Fruit fly (Drosophila melanogaster) whole organism, prepupa: ENCODE results near the gene CG14515.
A peak's percentile ranks its signal among the peaks of the same experiment; 100 is the strongest.

ENCODE experiments used
- Blimp-1 ChIP-seq: fragments of 200-800 bp; sonication (Bioruptor generic); optimal IDR thresholded peaks from 3 replicates; lab custom pipeline; 2017; ENCODE audit warnings: missing biosample characterization, missing genetic modification characterization, mild to moderate bottlenecking, moderate library complexity, missing genetic modification reagents
- CG10669 ChIP-seq: fragments of 200-800 bp; sonication (Bioruptor generic); optimal IDR thresholded peaks from 3 replicates; lab custom pipeline; 2018; ENCODE audit warnings: missing biosample characterization, mild to moderate bottlenecking, missing genetic modification characterization, moderate library complexity
- CG15336 ChIP-seq: fragments of 200-800 bp; sonication (Bioruptor generic); IDR thresholded peaks from 2 replicates; pipeline ENCODE4 v1.3.6; 2022; ENCODE audit warnings: missing biosample characterization, missing genetic modification characterization
- CG32006 ChIP-seq: fragments of 200-800 bp; sonication (Bioruptor generic); optimal IDR thresholded peaks from 3 replicates; lab custom pipeline; 2017; ENCODE audit warnings: missing biosample characterization, mild to moderate bottlenecking, missing genetic modification characterization
- CG34406 ChIP-seq: fragments of 200-800 bp; sonication (Bioruptor generic); optimal IDR thresholded peaks from 3 replicates; lab custom pipeline; 2016; ENCODE audit warnings: missing biosample characterization, missing genetic modification characterization
- CG6163 ChIP-seq: fragments of 200-800 bp; sonication (Bioruptor generic); IDR thresholded peaks from 3 replicates; pipeline ENCODE4 v1.3.6; 2022; ENCODE audit warnings: missing biosample characterization, missing genetic modification characterization
- CG6276 ChIP-seq: fragments of 200-800 bp; sonication (Bioruptor generic); optimal IDR thresholded peaks from 2 replicates; lab custom pipeline; 2017; ENCODE audit warnings: missing biosample characterization, mild to moderate bottlenecking, missing genetic modification characterization
- CG6792 ChIP-seq: fragments of 200-800 bp; sonication (Bioruptor generic); optimal IDR thresholded peaks from 3 replicates; lab custom pipeline; 2016; ENCODE audit warnings: missing biosample characterization, missing genetic modification characterization
- CG7368 ChIP-seq: fragments of 200-800 bp; sonication (Bioruptor generic); optimal IDR thresholded peaks from 3 replicates; lab custom pipeline; 2016; ENCODE audit warnings: missing biosample characterization, missing genetic modification characterization
- CG8119 ChIP-seq: fragments of 200-800 bp; sonication (Bioruptor generic); IDR thresholded peaks from 3 replicates; pipeline ENCODE4 v1.3.6; 2022; ENCODE audit warnings: missing biosample characterization, missing genetic modification characterization
- CG8632 ChIP-seq: fragments of 200-800 bp; sonication (Bioruptor generic); optimal IDR thresholded peaks from 3 replicates; lab custom pipeline; 2016; ENCODE audit warnings: missing biosample characterization, missing genetic modification characterization
- Eip75B ChIP-seq: fragments of 200-800 bp; sonication (Bioruptor generic); optimal IDR thresholded peaks from 3 replicates; lab custom pipeline; 2016; ENCODE audit warnings: missing biosample characterization, missing genetic modification characterization
- Eip78C ChIP-seq: fragments of 200-800 bp; sonication (Bioruptor generic); peaks from one replicate; lab custom pipeline; 2016; ENCODE audit warnings: missing biosample characterization, missing genetic modification characterization
- Hr38 ChIP-seq: sonication (Bioruptor generic); optimal IDR thresholded peaks from 2 replicates; lab custom pipeline; 2016; ENCODE audit warnings: missing biosample characterization, missing genetic modification characterization
- Hr39 ChIP-seq: fragments of 200-800 bp; sonication (Bioruptor generic); optimal IDR thresholded peaks from 2 replicates; lab custom pipeline; 2016; ENCODE audit warnings: missing biosample characterization, missing genetic modification characterization
- Met ChIP-seq: fragments of 200-800 bp; sonication (Bioruptor generic); optimal IDR thresholded peaks from 3 replicates; lab custom pipeline; 2016; ENCODE audit warnings: missing biosample characterization, missing genetic modification characterization
- OdsH ChIP-seq: fragments of 200-800 bp; sonication (Bioruptor generic); optimal IDR thresholded peaks from 3 replicates; lab custom pipeline; 2016; ENCODE audit warnings: missing biosample characterization, missing genetic modification characterization
- Sox15 ChIP-seq: fragments of 200-800 bp; sonication (Bioruptor generic); optimal IDR thresholded peaks from 3 replicates; lab custom pipeline; 2016; ENCODE audit warnings: missing biosample characterization, missing genetic modification characterization
- cyc ChIP-seq: fragments of 200-800 bp; sonication (Bioruptor generic); optimal IDR thresholded peaks from 3 replicates; lab custom pipeline; 2016; ENCODE audit warnings: missing biosample characterization, missing genetic modification characterization
- eg ChIP-seq: fragments of 200-800 bp; sonication (Bioruptor generic); IDR thresholded peaks from 3 replicates; pipeline ENCODE4 v1.3.6; 2022; ENCODE audit warnings: missing biosample characterization, missing genetic modification characterization
- esn ChIP-seq: fragments of 200-800 bp; sonication (Bioruptor generic); optimal IDR thresholded peaks from 2 replicates; lab custom pipeline; 2016; ENCODE audit warnings: missing biosample characterization, mild to moderate bottlenecking, missing genetic modification characterization, moderate library complexity
- fd59A ChIP-seq: fragments of 200-800 bp; sonication (Bioruptor generic); optimal IDR thresholded peaks from 2 replicates; lab custom pipeline; 2017; ENCODE audit warnings: missing biosample characterization, mild to moderate bottlenecking, missing genetic modification characterization, missing genetic modification reagents
- fd85E ChIP-seq: fragments of 200-800 bp; sonication (Bioruptor generic); optimal IDR thresholded peaks from 3 replicates; lab custom pipeline; 2016; ENCODE audit warnings: missing biosample characterization, missing genetic modification characterization
- fkh ChIP-seq: fragments of 200-800 bp; sonication (Bioruptor generic); optimal IDR thresholded peaks from 3 replicates; lab custom pipeline; 2017; ENCODE audit warnings: missing biosample characterization, mild to moderate bottlenecking, missing genetic modification characterization, moderate library complexity
- lz ChIP-seq: fragments of 200-800 bp; sonication (Bioruptor generic); optimal IDR thresholded peaks from 3 replicates; lab custom pipeline; 2016; ENCODE audit warnings: missing biosample characterization, missing genetic modification characterization
- salr ChIP-seq, 2 experiments: fragments of 200-800 bp; sonication (Bioruptor generic); optimal IDR thresholded peaks; 3 replicates each; lab custom pipeline; 2016 to 2018; ENCODE audit warnings: missing biosample characterization in 2 of 2, missing genetic modification characterization in 2 of 2, mild to moderate bottlenecking in 1 of 2
- svp ChIP-seq: fragments of 200-800 bp; sonication (Bioruptor generic); peaks from one replicate; lab custom pipeline; 2016; ENCODE audit warnings: missing biosample characterization, missing genetic modification characterization
- topi ChIP-seq: fragments of 200-800 bp; sonication (Bioruptor generic); optimal IDR thresholded peaks from 3 replicates; lab custom pipeline; 2016; ENCODE audit warnings: missing biosample characterization, missing genetic modification characterization
- vri ChIP-seq: fragments of 200-800 bp; sonication (Bioruptor generic); optimal IDR thresholded peaks from 3 replicates; lab custom pipeline; 2016; ENCODE audit warnings: missing biosample characterization, mild to moderate bottlenecking, missing genetic modification characterization

CG14515 gene

dm6 chr3R:29222891-29223842, 25.8 kb downstream of the CG14515 start, which contains the start of the genes Cisd2 and Brd8:
Gene Cisd2, minus strand, starts transcription at chr3R:29223428.
Gene Brd8, plus strand, starts transcription at chr3R:29223485.
- TF ChIP-seq vri (GFP tag; lab: Kevin White, UChicago) (peak; percentile 10), esn (GFP tag; lab: Kevin White, UChicago) (peak; percentile 6), fkh (peak; percentile 44), Eip78C (GFP tag; lab: Kevin White, UChicago) (peak; percentile 48), CG8119 (GFP tag; lab: Robert Waterston, UW) (no peak)

- TF ChIP-seq lz (no peak), CG15336 (GFP tag; lab: Robert Waterston, UW) (peak; percentile 74), esn (GFP tag; lab: Kevin White, UChicago) (no peak), CG10669 (GFP tag; lab: Kevin White, UChicago) (no peak), eg (GFP tag; lab: Robert Waterston, UW) (peak; percentile 25; the same call in 1 of the 3 replicates), CG34406 (GFP tag; lab: Kevin White, UChicago) (no peak), topi (GFP tag; lab: Kevin White, UChicago) (no peak), CG7368 (GFP tag; lab: Kevin White, UChicago) (no peak), Hr38 (no peak), Sox15 (GFP tag; lab: Kevin White, UChicago) (no peak), fd85E (GFP tag; lab: Kevin White, UChicago) (no peak), svp (GFP tag; lab: Kevin White, UChicago) (no peak), CG8632 (GFP tag; lab: Kevin White, UChicago) (no peak), Eip75B (GFP tag; lab: Kevin White, UChicago) (no peak), CG6792 (GFP tag; lab: Kevin White, UChicago) (no peak), CG8119 (GFP tag; lab: Robert Waterston, UW) (peak; percentile 69), cyc (GFP tag; lab: Kevin White, UChicago) (no peak), CG32006 (no peak)
- TF ChIP-seq, all 60 proteins: peak for 3
These were observed 30.4 kb downstream of the CG14515 start, which contains the start of gene CG14507 for dm6 chr3R:29227675-29228211. Gene CG14507, minus strand, starts transcription at chr3R:29227725.

DNA sequence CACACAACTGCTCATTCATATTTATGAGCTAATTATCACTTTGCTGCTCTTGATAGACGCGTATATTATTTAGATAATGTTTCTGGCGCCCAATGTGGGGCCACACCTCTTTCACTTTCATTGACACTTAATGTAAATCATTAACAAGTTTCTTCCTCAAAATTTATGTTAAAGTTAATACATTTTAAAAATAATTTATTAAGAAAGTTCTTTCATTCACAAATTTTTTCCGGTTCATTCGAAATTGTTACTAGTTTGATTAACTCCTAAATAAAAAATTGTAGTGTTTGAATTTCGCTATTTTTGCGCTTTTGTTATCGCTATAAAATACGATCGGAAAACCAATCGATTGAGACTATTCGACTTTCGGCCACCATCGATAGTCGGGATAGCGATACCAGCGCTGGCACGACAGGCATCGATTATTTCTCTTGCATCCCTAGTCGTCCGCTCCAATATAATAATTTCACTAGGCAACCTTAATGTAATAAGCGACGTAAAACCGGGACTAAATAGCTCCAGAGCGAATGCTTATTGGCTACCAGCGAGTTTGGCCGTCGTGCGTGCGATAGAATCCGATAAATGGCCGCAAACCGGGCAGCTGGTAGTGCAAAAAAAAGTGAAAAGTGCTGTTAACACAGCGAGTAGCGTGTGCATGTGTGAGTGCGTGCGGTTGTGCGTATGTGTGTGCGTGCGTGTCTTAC, 31.5 kb downstream of the CG14515 start, which contains the start of gene Usp1:
TSS of gene Usp1 (plus strand) at position 417 of the 704 bp plus-strand sequence.
- peak; percentile 73 for TF ChIP-seq Blimp-1 (GFP tag; lab: Kevin White, UChicago)
- TF ChIP-seq salr (GFP tag; optimal IDR thresholded peaks at IDR 0.05; lab: Kevin White, UChicago), result no peak
- TF ChIP-seq CG6276 (GFP tag; lab: Kevin White, UChicago), result no peak
- TF ChIP-seq cyc (GFP tag; lab: Kevin White, UChicago), result no peak
- no peak for TF ChIP-seq Hr39
- no peak for TF ChIP-seq CG32006
- peak; percentile 26 for TF ChIP-seq fkh
- no peak for TF ChIP-seq fd85E (GFP tag; lab: Kevin White, UChicago)
- TF ChIP-seq, all 60 proteins: peak for 2

- TF ChIP-seq fd59A (GFP tag; lab: Kevin White, UChicago) (no peak), vri (GFP tag; lab: Kevin White, UChicago) (peak; percentile 20)
These were observed 32.6 kb downstream of the CG14515 start for dm6 chr3R:29229958-29230357.

dm6 chr3R:29230552-29231102, 33.3 kb downstream of the CG14515 start:
- TF ChIP-seq Met (GFP tag; lab: Kevin White, UChicago), result no peak
- no peak for TF ChIP-seq Sox15 (GFP tag; lab: Kevin White, UChicago)
- TF ChIP-seq CG6792 (GFP tag; lab: Kevin White, UChicago), result no peak
- TF ChIP-seq OdsH, result no peak
- no peak for TF ChIP-seq fd59A (GFP tag; lab: Kevin White, UChicago)
- no peak for TF ChIP-seq CG6163
- peak; percentile 77 for TF ChIP-seq vri (GFP tag; lab: Kevin White, UChicago)
